Fruit fly (Drosophila melanogaster): ENCODE measurements around the gene CG7906.

DNA sequence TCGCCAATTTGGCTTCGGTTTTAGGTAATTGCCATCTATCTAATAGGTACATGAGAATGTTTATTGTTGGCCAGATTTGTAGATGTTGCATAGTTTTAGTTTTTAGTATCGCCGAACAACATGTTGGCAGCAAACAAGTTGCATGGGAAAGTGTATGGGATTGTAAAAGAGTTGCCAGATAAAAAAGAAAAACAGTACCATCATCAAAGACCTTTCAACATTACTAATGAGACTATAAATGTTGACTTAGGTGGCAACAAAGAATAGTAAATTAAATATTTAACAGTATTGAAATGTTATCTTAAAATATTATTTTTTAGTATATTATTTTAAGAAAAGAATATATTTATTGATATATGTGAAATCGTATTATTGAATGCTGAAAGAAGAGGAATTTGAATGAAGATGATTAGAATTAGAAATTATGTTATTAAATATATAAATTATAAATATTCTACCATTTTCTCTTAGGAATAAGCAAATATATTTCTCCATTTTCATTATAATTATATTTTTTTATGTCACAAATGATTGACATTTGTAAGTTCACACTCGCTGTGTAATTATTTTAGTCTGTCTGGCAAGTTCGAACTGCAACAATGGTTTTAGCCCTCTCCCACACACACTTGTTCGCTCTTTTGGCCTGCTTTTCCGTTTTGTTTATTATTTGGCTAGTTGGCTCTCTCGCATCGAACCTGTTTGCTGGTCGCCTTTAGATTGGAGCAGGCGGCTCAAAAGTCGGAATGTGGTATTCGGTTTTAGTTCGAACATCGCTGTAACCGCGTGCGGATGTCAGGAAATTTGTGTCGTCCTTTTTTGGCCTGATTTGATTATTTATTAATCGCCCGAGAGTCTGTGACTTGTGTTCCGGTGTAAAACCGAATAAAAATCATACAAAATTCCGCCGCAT lies 31.5 kb upstream of the CG7906 start:
- TF ChIP-seq EcR (GFP tag; optimal IDR thresholded peaks at IDR 0.05): no peak
- TF ChIP-seq pan (optimal IDR thresholded peaks at IDR 0.05): no peak
- TF ChIP-seq Dll (optimal IDR thresholded peaks at IDR 0.05): no peak
- TF ChIP-seq psq (optimal IDR thresholded peaks at IDR 0.05): no peak
- no peak for TF ChIP-seq CG8478 (optimal IDR thresholded peaks at IDR 0.05)
